Fruit fly (Drosophila melanogaster) whole organism, prepupa: ENCODE data around the gene Reg-2.

ENCODE experiments used
- CG10631 ChIP-seq: fragments of 200-800 bp; sonication (Bioruptor generic); optimal IDR thresholded peaks from 2 replicates; lab custom pipeline; 2016; ENCODE audit warnings: missing biosample characterization, missing genetic modification characterization
- CG34406 ChIP-seq: fragments of 200-800 bp; sonication (Bioruptor generic); optimal IDR thresholded peaks from 3 replicates; lab custom pipeline; 2016; ENCODE audit warnings: missing biosample characterization, missing genetic modification characterization
- CG6276 ChIP-seq: fragments of 200-800 bp; sonication (Bioruptor generic); optimal IDR thresholded peaks from 2 replicates; lab custom pipeline; 2017; ENCODE audit warnings: missing biosample characterization, mild to moderate bottlenecking, missing genetic modification characterization
- CG8319 ChIP-seq: fragments of 200-800 bp; sonication (Bioruptor generic); optimal IDR thresholded peaks from 3 replicates; lab custom pipeline; 2016; ENCODE audit warnings: missing biosample characterization, missing genetic modification characterization
- Hr39 ChIP-seq: fragments of 200-800 bp; sonication (Bioruptor generic); optimal IDR thresholded peaks from 2 replicates; lab custom pipeline; 2016; ENCODE audit warnings: missing biosample characterization, missing genetic modification characterization
- Sox102F ChIP-seq: fragments of 200-800 bp; sonication (Bioruptor generic); optimal IDR thresholded peaks from 2 replicates; lab custom pipeline; 2016; ENCODE audit warnings: missing biosample characterization, mild to moderate bottlenecking, missing genetic modification characterization
- dsx ChIP-seq: fragments of 200-800 bp; optimal IDR thresholded peaks from 3 replicates; lab custom pipeline; 2019; ENCODE audit warnings: missing biosample characterization, mild to moderate bottlenecking, missing genetic modification characterization, moderate library complexity; ENCODE audit not compliant: poor library complexity, severe bottlenecking
- net ChIP-seq: fragments of 200-800 bp; sonication (Bioruptor generic); optimal IDR thresholded peaks from 3 replicates; lab custom pipeline; 2016; ENCODE audit warnings: missing biosample characterization, missing genetic modification characterization

DNA sequence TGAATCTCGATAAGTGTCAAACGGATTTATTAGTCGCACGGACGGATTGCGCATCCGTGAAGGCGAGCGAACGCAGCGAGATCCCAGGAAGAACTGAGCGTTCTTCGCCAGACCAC is 17.3 kb downstream of the Reg-2 start, which contains the start of gene Kah:
- TF ChIP-seq CG6276 (GFP tag; lab: Kevin White, UChicago) (no peak), CG10631 (no peak), CG34406 (GFP tag; lab: Kevin White, UChicago) (no peak), dsx (no peak), net (no peak), Sox102F (no peak), Hr39 (GFP tag; lab: Kevin White, UChicago) (no peak), CG8319 (GFP tag; lab: Kevin White, UChicago) (no peak)
